Worm (Caenorhabditis elegans): ENCODE results near the gene fbxa-170.
"Not testable (repeated sequence)": the region's sequence is repeated elsewhere in the genome, so short reads cannot be mapped to it uniquely, and the experiment has no call there.

fbxa-170 gene

DNA sequence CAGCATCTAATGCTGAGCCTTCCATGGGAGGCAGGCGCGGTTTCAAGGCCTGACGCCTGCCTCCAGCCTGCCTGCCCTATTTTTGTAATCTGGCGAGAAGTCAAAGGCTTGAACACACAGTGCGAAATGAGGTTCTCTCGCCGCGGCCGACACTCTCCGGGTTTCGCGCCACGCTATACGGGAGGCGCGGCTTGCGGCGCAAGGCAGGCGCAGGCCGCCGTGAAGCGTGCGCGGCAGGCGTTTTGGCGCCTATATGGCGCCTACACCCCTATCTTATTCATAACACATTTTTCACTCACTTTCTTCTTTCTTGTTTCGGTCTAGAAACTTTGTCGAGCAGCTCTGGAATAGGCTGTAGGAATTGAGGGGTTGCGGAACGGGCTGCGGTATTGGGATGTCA lies 25.1 kb upstream of the fbxa-170 start:
- no peak for TF ChIP-seq nhr-2 (tag; optimal IDR thresholded peaks at IDR 0.05)
- no peak for TF ChIP-seq blmp-1 (tag; optimal IDR thresholded peaks at IDR 0.05)
- TF ChIP-seq pha-4 (tag; optimal IDR thresholded peaks at IDR 0.05), result no peak
- no peak for TF ChIP-seq lsy-2 (tag; optimal IDR thresholded peaks at IDR 0.05)
- TF ChIP-seq lin-13 (tag; optimal IDR thresholded peaks at IDR 0.05), result no peak
- no peak for TF ChIP-seq tbx-8 (GFP tag; optimal IDR thresholded peaks at IDR 0.05)
- TF ChIP-seq ceh-83 (GFP tag; optimal IDR thresholded peaks at IDR 0.05), result no peak
- TF ChIP-seq bed-3 (GFP tag; optimal IDR thresholded peaks at IDR 0.05), result no peak
- no peak for TF ChIP-seq ceh-39 (tag; optimal IDR thresholded peaks at IDR 0.05)

- no peak for TF ChIP-seq cnd-1 (tag; optimal IDR thresholded peaks at IDR 0.05)
- no peak for TF ChIP-seq M03D4.4 (tag; optimal IDR thresholded peaks at IDR 0.05)
- no peak for TF ChIP-seq ces-1 (GFP tag; optimal IDR thresholded peaks at IDR 0.05)
- TF ChIP-seq hlh-1 (tag; optimal IDR thresholded peaks at IDR 0.05), result no peak
- TF ChIP-seq ceh-39 (tag; optimal IDR thresholded peaks at IDR 0.05), result no peak
- no peak for TF ChIP-seq flh-1 (GFP tag; optimal IDR thresholded peaks at IDR 0.05)
- no peak for TF ChIP-seq unc-39 (tag; optimal IDR thresholded peaks at IDR 0.05)
- TF ChIP-seq mab-5 (tag; optimal IDR thresholded peaks at IDR 0.05), result no peak
- no peak for TF ChIP-seq lin-32 (GFP tag; optimal IDR thresholded peaks at IDR 0.05)
- TF ChIP-seq ztf-11 (tag; optimal IDR thresholded peaks at IDR 0.05), result no peak
- TF ChIP-seq unc-120 (tag; optimal IDR thresholded peaks at IDR 0.05; ENCODE audit: poor library complexity, severe bottlenecking), result no peak
- no peak for TF ChIP-seq mep-1 (tag; optimal IDR thresholded peaks at IDR 0.05)
Measured at ce11 chrX:1698476-1698875, 20.6 kb upstream of the fbxa-170 start.

ce11 chrX:1696879-1697278 lies 19.0 kb upstream of the fbxa-170 start, which contains the start of gene C36C9.4:
TSS of gene C36C9.4 (minus strand) at chrX:1696979.
- not testable (repeated sequence) for TF ChIP-seq drap-1 (GFP tag; optimal IDR thresholded peaks at IDR 0.05); cnd-1 (tag; optimal IDR thresholded peaks at IDR 0.05); blmp-1 (tag; optimal IDR thresholded peaks at IDR 0.05)

ce11 chrX:1690894-1691293 lies 13.0 kb upstream of the fbxa-170 start, which contains the start of gene C36C9.6:
TSS of gene C36C9.6 (minus strand) at chrX:1690994.
- not testable (repeated sequence) for TF ChIP-seq unc-120 (tag; optimal IDR thresholded peaks at IDR 0.05; ENCODE audit: poor library complexity, severe bottlenecking); mls-2 (tag; optimal IDR thresholded peaks at IDR 0.05); M03D4.4 (tag; optimal IDR thresholded peaks at IDR 0.05)

DNA sequence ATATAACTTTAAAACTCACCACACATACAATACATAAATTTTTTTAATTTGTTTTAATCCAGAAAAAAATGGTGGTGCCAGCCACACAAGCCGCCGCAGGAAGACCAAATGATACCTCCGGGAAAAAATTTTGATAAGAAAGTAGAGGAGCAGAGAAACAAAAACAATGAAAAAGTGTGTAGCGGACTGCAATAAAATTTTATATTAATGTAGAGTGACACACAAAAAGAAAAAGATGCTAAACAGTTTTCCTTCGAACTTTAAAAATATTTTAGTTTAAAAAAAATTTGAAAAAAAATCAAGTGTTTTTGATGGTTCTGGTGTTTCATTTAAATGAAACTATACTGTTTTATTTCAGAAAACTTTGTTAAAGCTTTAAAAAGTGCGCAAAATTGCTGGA lies 12.1 kb upstream of the fbxa-170 start, which contains the start of gene C36C9.12:
Gene C36C9.12, minus strand, starts transcription at position 101 of the 400 bp plus-strand sequence.
- TF ChIP-seq ceh-39 (tag; optimal IDR thresholded peaks at IDR 0.05); ceh-43 (GFP tag; optimal IDR thresholded peaks at IDR 0.05); nhr-237 (tag; optimal IDR thresholded peaks at IDR 0.05): not testable (repeated sequence)

ce11 chrX:1687079-1687478 lies 9.2 kb upstream of the fbxa-170 start, which contains the start of gene C36C9.11:
TSS of gene C36C9.11 (plus strand) at chrX:1687379.
- not testable (repeated sequence) for TF ChIP-seq unc-62 (GFP tag; optimal IDR thresholded peaks at IDR 0.05); nhr-2 (tag; optimal IDR thresholded peaks at IDR 0.05); ceh-39 (tag; optimal IDR thresholded peaks at IDR 0.05)

- TF ChIP-seq lsy-2 (tag; optimal IDR thresholded peaks at IDR 0.05), result no peak
- no peak for TF ChIP-seq ham-2 (GFP tag; optimal IDR thresholded peaks at IDR 0.05)
- no peak for TF ChIP-seq sptf-1 (tag; optimal IDR thresholded peaks at IDR 0.05)
- TF ChIP-seq unc-62 (GFP tag; optimal IDR thresholded peaks at IDR 0.05), result no peak
- no peak for TF ChIP-seq bed-3 (GFP tag; optimal IDR thresholded peaks at IDR 0.05)
- TF ChIP-seq ceh-39 (tag; optimal IDR thresholded peaks at IDR 0.05), result no peak
- no peak for TF ChIP-seq flh-1 (GFP tag; optimal IDR thresholded peaks at IDR 0.05)
- no peak for TF ChIP-seq sem-2 (GFP tag; optimal IDR thresholded peaks at IDR 0.05)
- TF ChIP-seq tbx-8 (GFP tag; optimal IDR thresholded peaks at IDR 0.05), result no peak
- no peak for TF ChIP-seq blmp-1 (tag; optimal IDR thresholded peaks at IDR 0.05)
- no peak for TF ChIP-seq snpc-4 (tag; optimal IDR thresholded peaks at IDR 0.05)
- no peak for TF ChIP-seq hlh-1 (tag; optimal IDR thresholded peaks at IDR 0.05)
- no peak for TF ChIP-seq ztf-11 (tag; optimal IDR thresholded peaks at IDR 0.05)
- TF ChIP-seq elt-3 (tag; optimal IDR thresholded peaks at IDR 0.05), result no peak
- no peak for TF ChIP-seq nhr-28 (tag; optimal IDR thresholded peaks at IDR 0.05)
Measured at ce11 chrX:1682558-1682957, 4.6 kb upstream of the fbxa-170 start, which contains the start of gene meg-4. TSS of gene meg-4 (plus strand) at chrX:1682954.
